4 fruit fly cellular contexts compared by ENCODE assay signal in the genomic region with DNA sequence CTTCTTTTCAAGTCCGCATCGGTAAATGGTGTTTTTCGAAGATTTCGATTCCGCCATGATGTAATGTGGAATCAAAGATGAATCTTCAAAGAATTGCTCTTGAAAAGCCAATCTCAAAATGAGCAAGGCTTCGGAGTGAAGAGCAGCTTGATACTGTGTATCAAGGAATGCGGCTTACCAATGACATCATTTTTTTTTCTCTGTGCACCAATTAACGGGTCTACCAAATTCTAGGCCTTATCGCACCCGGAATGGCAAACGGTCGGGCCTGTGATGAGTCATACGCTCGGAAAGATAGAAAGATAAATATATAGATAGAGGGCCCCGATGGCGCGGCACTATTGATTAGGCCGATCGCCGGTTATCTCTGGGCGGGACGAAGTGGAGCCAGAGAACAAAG.
TF ChIP-seq lines count a peak whose summit lies in the region.

No protein-coding gene starts in this region.

- TF ChIP-seq CTCF in whole organism, embryonic (GFP tag; optimal IDR thresholded peaks at IDR 0.05; lab: Kevin White, UChicago): no peak

TF ChIP-seq in whole organism, adult, 20 proteins besides CTCF, POLR2A, EP300 and RAD21:
- TF ChIP-seq tj (GFP tag; optimal IDR thresholded peaks at IDR 0.05; lab: Kevin White, UChicago): no peak
- peak; percentile 16 for TF ChIP-seq ovo (GFP tag; optimal IDR thresholded peaks at IDR 0.05; lab: Kevin White, UChicago)
- TF ChIP-seq kay (GFP tag; lab: Kevin White, UChicago; ENCODE audit: borderline replicate concordance): no peak
TF ChIP-seq in whole organism, adult: peak in this region for 1.

TF ChIP-seq in whole organism, embryonic, 481 proteins besides CTCF, POLR2A, EP300 and RAD21 (continues in another document):
- no peak for TF ChIP-seq CG4617 (GFP tag; optimal IDR thresholded peaks at IDR 0.05; lab: Kevin White, UChicago; ENCODE audit: borderline replicate concordance)
- TF ChIP-seq wdn (GFP tag; IDR thresholded peaks at IDR 0.05; lab: Robert Waterston, UW): 0 out of 2 replicates have a peak, but pooled peaks have one; percentile 8
- TF ChIP-seq mam (GFP tag; optimal IDR thresholded peaks at IDR 0.05; lab: Kevin White, UChicago): peak; percentile 12
- TF ChIP-seq CG12769 (tag; optimal IDR thresholded peaks at IDR 0.05; lab: Kevin White, UChicago): peak; percentile 22
- no peak for TF ChIP-seq zen2 (GFP tag; IDR thresholded peaks at IDR 0.05; lab: Robert Waterston, UW; ENCODE audit: partially characterized antibody)
- no peak for TF ChIP-seq z (GFP tag; IDR thresholded peaks at IDR 0.05; lab: Robert Waterston, UW)
- peak; percentile 51 for TF ChIP-seq Med (GFP tag; lab: Kevin White, UChicago)
- TF ChIP-seq ems (GFP tag; optimal IDR thresholded peaks at IDR 0.05; lab: Kevin White, UChicago): no peak
- TF ChIP-seq CG2120 (GFP tag; optimal IDR thresholded peaks at IDR 0.05; lab: Kevin White, UChicago): peak; percentile 17
- TF ChIP-seq shn (GFP tag; optimal IDR thresholded peaks at IDR 0.05; lab: Kevin White, UChicago): peak; percentile 12
- no peak for TF ChIP-seq zfh2 (GFP tag; optimal IDR thresholded peaks at IDR 0.05; lab: Kevin White, UChicago)
- no peak for TF ChIP-seq corto (GFP tag; optimal IDR thresholded peaks at IDR 0.05; lab: Kevin White, UChicago)
- no peak for TF ChIP-seq rib (GFP tag; IDR thresholded peaks at IDR 0.05; lab: Robert Waterston, UW)
- TF ChIP-seq aop (GFP tag; IDR thresholded peaks at IDR 0.05; lab: Robert Waterston, UW): no peak
- TF ChIP-seq CG13624 (GFP tag; optimal IDR thresholded peaks at IDR 0.05; lab: Kevin White, UChicago): peak; percentile 27
- TF ChIP-seq esg (GFP tag; conservative IDR thresholded peaks at IDR 0.05; lab: Robert Waterston, UW): no peak
- TF ChIP-seq Rfx (GFP tag; IDR thresholded peaks at IDR 0.05; lab: Robert Waterston, UW): peak; percentile 29; the same call in 1 of the 2 replicates
- no peak for TF ChIP-seq prd (optimal IDR thresholded peaks at IDR 0.05; lab: Kevin White, UChicago)
- TF ChIP-seq prd (GFP tag; IDR thresholded peaks at IDR 0.05; lab: Robert Waterston, UW): no peak
- no peak for TF ChIP-seq caup (GFP tag; optimal IDR thresholded peaks at IDR 0.05; lab: Kevin White, UChicago; ENCODE audit: severe bottlenecking)
- TF ChIP-seq sens (GFP tag; lab: Kevin White, UChicago): peak; percentile 70
- TF ChIP-seq CG9817 (tag; optimal IDR thresholded peaks at IDR 0.05; lab: Kevin White, UChicago): peak; percentile 18
- TF ChIP-seq Antp (GFP tag; optimal IDR thresholded peaks at IDR 0.05; lab: Kevin White, UChicago): peak; percentile 25
- TF ChIP-seq ranshi (GFP tag; IDR thresholded peaks at IDR 0.05; lab: Robert Waterston, UW): 0 out of 2 replicates have a peak, but pooled peaks have one; percentile 14
- TF ChIP-seq Dip3 (GFP tag; optimal IDR thresholded peaks at IDR 0.05; lab: Kevin White, UChicago): peak; percentile 15
- TF ChIP-seq CG8290 (GFP tag; optimal IDR thresholded peaks at IDR 0.05; lab: Kevin White, UChicago): no peak
- peak in 1 of 2 experiments; percentile 21 for TF ChIP-seq CG8290 (tag; optimal IDR thresholded peaks at IDR 0.05; lab: Kevin White, UChicago)

TF ChIP-seq in whole organism, prepupa, 60 proteins besides CTCF, POLR2A, EP300 and RAD21:
- TF ChIP-seq CG16779 (tag; optimal IDR thresholded peaks at IDR 0.05; lab: Kevin White, UChicago) (no peak), vri (GFP tag; optimal IDR thresholded peaks at IDR 0.05; lab: Kevin White, UChicago) (peak; percentile 58)

TF ChIP-seq in whole organism, wandering third instar larva, 38 proteins besides CTCF, POLR2A, EP300 and RAD21:
- TF ChIP-seq h (GFP tag; optimal IDR thresholded peaks at IDR 0.05; lab: Kevin White, UChicago) (peak; percentile 36), sv (GFP tag; optimal IDR thresholded peaks at IDR 0.05; lab: Kevin White, UChicago) (no peak), foxo (GFP tag; optimal IDR thresholded peaks at IDR 0.05; lab: Kevin White, UChicago) (peak in 1 of 2 experiments; percentile 31), br (GFP tag; optimal IDR thresholded peaks at IDR 0.05; lab: Kevin White, UChicago) (peak; percentile 36), ey (GFP tag; optimal IDR thresholded peaks at IDR 0.05; lab: Kevin White, UChicago) (peak; percentile 42), Hnf4 (GFP tag; optimal IDR thresholded peaks at IDR 0.05; lab: Kevin White, UChicago) (no peak), OdsH (GFP tag; optimal IDR thresholded peaks at IDR 0.05; lab: Kevin White, UChicago) (peak; percentile 12)
